Worm (Caenorhabditis elegans): ENCODE results near the gene ivns-1.
"Not testable (repeated sequence)": the region's sequence is repeated elsewhere in the genome, so short reads cannot be mapped to it uniquely, and the experiment has no call there.

ivns-1 gene

ce11 chrX:12613451-12613850, 20.7 kb downstream of the ivns-1 start, which contains the start of gene R09A8.1:
TSS of gene R09A8.1 (plus strand) at chrX:12613751.
- TF ChIP-seq K02D7.2, C08G9.2, zip-5 (tag; optimal IDR thresholded peaks at IDR 0.05): not testable (repeated sequence)

ce11 chrX:12603322-12603984, 30.7 kb downstream of the ivns-1 start, which contains the start of the genes T24D5.6 and R09A8.9:
TSS of gene T24D5.6 (plus strand) at chrX:12603622.
TSS of gene R09A8.9 (plus strand) at chrX:12603934.
- no peak for TF ChIP-seq K09A11.1 (tag; optimal IDR thresholded peaks at IDR 0.05; ENCODE audit: insufficient read depth)
- no peak for TF ChIP-seq ahr-1 (tag; optimal IDR thresholded peaks at IDR 0.05)
- no peak for TF ChIP-seq C38D4.7 (GFP tag; optimal IDR thresholded peaks at IDR 0.05)
- TF ChIP-seq pros-1 (tag; optimal IDR thresholded peaks at IDR 0.05), result no peak
- no peak for TF ChIP-seq C08G9.2 (tag; optimal IDR thresholded peaks at IDR 0.05)
- no peak for TF ChIP-seq pha-2 (tag; optimal IDR thresholded peaks at IDR 0.05)
- no peak for TF ChIP-seq ama-1 (optimal IDR thresholded peaks at IDR 0.05)
- no peak for TF ChIP-seq zip-5 (tag; optimal IDR thresholded peaks at IDR 0.05)

- TF ChIP-seq ets-4 (tag; optimal IDR thresholded peaks at IDR 0.05), result no peak
- TF ChIP-seq hlh-13 (GFP tag; optimal IDR thresholded peaks at IDR 0.05), result no peak
- TF ChIP-seq syd-9 (tag; optimal IDR thresholded peaks at IDR 0.05), result no peak
- TF ChIP-seq tbx-2 (tag; optimal IDR thresholded peaks at IDR 0.05), result no peak
- no peak for TF ChIP-seq sdc-2 (tag; optimal IDR thresholded peaks at IDR 0.05)
- no peak for TF ChIP-seq pha-4 (tag; optimal IDR thresholded peaks at IDR 0.05)
- no peak for TF ChIP-seq nfya-1 (tag; optimal IDR thresholded peaks at IDR 0.05)
- TF ChIP-seq K09A11.1 (tag; optimal IDR thresholded peaks at IDR 0.05; ENCODE audit: insufficient read depth), result no peak
- no peak for TF ChIP-seq dve-1 (tag; optimal IDR thresholded peaks at IDR 0.05)
Measured at ce11 chrX:12602611-12603010, 31.5 kb downstream of the ivns-1 start.

ce11 chrX:12596868-12597267, 37.3 kb downstream of the ivns-1 start, which contains the start of gene T24D5.4:
TSS of gene T24D5.4 (plus strand) at chrX:12597168.
- TF ChIP-seq npax-4 (tag; optimal IDR thresholded peaks at IDR 0.05) (no peak), elt-2 (tag; optimal IDR thresholded peaks at IDR 0.05) (no peak), C38D4.7 (GFP tag; optimal IDR thresholded peaks at IDR 0.05) (no peak), ceh-30 (tag; optimal IDR thresholded peaks at IDR 0.05) (no peak), ceh-18 (tag; optimal IDR thresholded peaks at IDR 0.05) (no peak)

- peak; percentile 11 for TF ChIP-seq elt-2 (tag; optimal IDR thresholded peaks at IDR 0.05)
- no peak for TF ChIP-seq ztf-16 (tag; optimal IDR thresholded peaks at IDR 0.05)
- TF ChIP-seq pax-1 (tag; optimal IDR thresholded peaks at IDR 0.05), result no peak
Measured at ce11 chrX:12595954-12596353, 38.2 kb downstream of the ivns-1 start.

ce11 chrX:12595217-12595616, 38.9 kb downstream of the ivns-1 start:
- TF ChIP-seq pha-4 (tag; optimal IDR thresholded peaks at IDR 0.05) (no peak), C38D4.7 (GFP tag; optimal IDR thresholded peaks at IDR 0.05) (no peak), ceh-2 (tag; optimal IDR thresholded peaks at IDR 0.05) (no peak), pqm-1 (tag; optimal IDR thresholded peaks at IDR 0.05) (no peak), fkh-10 (GFP tag; optimal IDR thresholded peaks at IDR 0.05) (no peak), ceh-45 (GFP tag; IDR thresholded peaks at IDR 0.05) (no peak), rnt-1 (tag; optimal IDR thresholded peaks at IDR 0.05) (no peak), T23F11.4 (GFP tag; optimal IDR thresholded peaks at IDR 0.05) (no peak), odd-2 (tag; optimal IDR thresholded peaks at IDR 0.05) (no peak), tbx-7 (tag; optimal IDR thresholded peaks at IDR 0.05) (no peak), ceh-14 (tag; optimal IDR thresholded peaks at IDR 0.05) (no peak), pros-1 (tag; optimal IDR thresholded peaks at IDR 0.05) (no peak), mec-3 (tag; optimal IDR thresholded peaks at IDR 0.05; ENCODE audit: borderline replicate concordance) (no peak), unc-3 (GFP tag; conservative IDR thresholded peaks at IDR 0.05) (no peak), unc-3 (tag; optimal IDR thresholded peaks at IDR 0.05) (no peak), fax-1 (tag; optimal IDR thresholded peaks at IDR 0.05) (no peak), lin-11 (tag; optimal IDR thresholded peaks at IDR 0.05) (no peak), nhr-11 (tag; optimal IDR thresholded peaks at IDR 0.05) (no peak), pha-2 (tag; optimal IDR thresholded peaks at IDR 0.05) (no peak)
